Fruit fly (Drosophila melanogaster): ENCODE data around the gene CG14805.

The CG14805 gene

dm6 chrX:1848624-1849198 is 28.4 kb upstream of the CG14805 start:
- TF ChIP-seq CG15710 (tag; optimal IDR thresholded peaks at IDR 0.05) = no peak
- no peak for TF ChIP-seq CG8301 (tag; optimal IDR thresholded peaks at IDR 0.05)
- TF ChIP-seq Ets98B (GFP tag; IDR thresholded peaks at IDR 0.05) = no peak
- TF ChIP-seq Snoo (tag; optimal IDR thresholded peaks at IDR 0.05) = no peak
- TF ChIP-seq EcR (GFP tag; optimal IDR thresholded peaks at IDR 0.05) = no peak
- no peak for TF ChIP-seq CG17806 (tag; optimal IDR thresholded peaks at IDR 0.05)
- no peak for TF ChIP-seq CG10348 (GFP tag; IDR thresholded peaks at IDR 0.05)
- no peak for TF ChIP-seq Pif1A (GFP tag; optimal IDR thresholded peaks at IDR 0.05)
- no peak for TF ChIP-seq Pif1B (GFP tag; optimal IDR thresholded peaks at IDR 0.05)
- no peak for TF ChIP-seq D1 (tag; optimal IDR thresholded peaks at IDR 0.05)
- TF ChIP-seq CG14655 (GFP tag; optimal IDR thresholded peaks at IDR 0.05) = no peak

DNA sequence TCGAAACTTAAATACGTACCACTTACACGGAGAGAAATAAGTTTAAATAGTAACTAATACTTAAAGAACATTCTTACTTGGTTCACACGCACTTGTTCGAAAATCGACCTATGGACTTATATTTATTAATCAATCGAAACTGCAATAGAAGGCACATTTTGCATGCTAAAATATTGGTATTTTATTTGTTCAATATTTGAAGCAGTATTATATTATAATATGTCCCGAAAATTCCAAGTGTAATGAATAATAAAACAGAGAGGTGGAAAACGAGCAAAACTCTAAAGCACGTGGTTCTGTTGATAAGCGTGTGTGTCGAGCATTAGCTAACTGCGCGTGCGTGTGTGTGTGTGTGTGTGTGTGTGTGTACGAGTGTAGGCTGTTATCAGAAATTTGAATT is 27.2 kb upstream of the CG14805 start:
- peak; percentile 19 for TF ChIP-seq CG14655 (GFP tag; optimal IDR thresholded peaks at IDR 0.05)
- TF ChIP-seq CG8301 (tag; optimal IDR thresholded peaks at IDR 0.05) = peak; percentile 1
- TF ChIP-seq CG32121 (GFP tag; IDR thresholded peaks at IDR 0.05) = 0 out of 2 replicates have a peak, but pooled peaks have one; percentile 16
- no peak for TF ChIP-seq CG34367 (tag; optimal IDR thresholded peaks at IDR 0.05)
- TF ChIP-seq CG12605 (GFP tag; IDR thresholded peaks at IDR 0.05) = no peak
- peak; percentile 22 for TF ChIP-seq Pif1A (GFP tag; optimal IDR thresholded peaks at IDR 0.05)
- no peak for TF ChIP-seq Ets98B (GFP tag; IDR thresholded peaks at IDR 0.05)

- TF ChIP-seq Pif1A (GFP tag; optimal IDR thresholded peaks at IDR 0.05) = no peak
- TF ChIP-seq CG14655 (GFP tag; optimal IDR thresholded peaks at IDR 0.05) = no peak
- TF ChIP-seq fd96Ca (GFP tag; IDR thresholded peaks at IDR 0.05) = no peak
- TF ChIP-seq CG17806 (tag; optimal IDR thresholded peaks at IDR 0.05) = no peak
- TF ChIP-seq gl (tag; optimal IDR thresholded peaks at IDR 0.05) = no peak
- no peak for TF ChIP-seq CG8159 (tag; optimal IDR thresholded peaks at IDR 0.05)
- TF ChIP-seq Snoo (tag; optimal IDR thresholded peaks at IDR 0.05) = no peak
- TF ChIP-seq Pif1B (GFP tag; optimal IDR thresholded peaks at IDR 0.05) = no peak
- TF ChIP-seq Ets98B (GFP tag; IDR thresholded peaks at IDR 0.05) = no peak
- no peak for TF ChIP-seq CG8301 (tag; optimal IDR thresholded peaks at IDR 0.05)
- TF ChIP-seq CG15710 (tag; optimal IDR thresholded peaks at IDR 0.05) = no peak
- TF ChIP-seq CG32121 (GFP tag; IDR thresholded peaks at IDR 0.05) = no peak
- no peak for TF ChIP-seq CG13204 (GFP tag; optimal IDR thresholded peaks at IDR 0.05)
- no peak for TF ChIP-seq CG9948 (tag; optimal IDR thresholded peaks at IDR 0.05)
- TF ChIP-seq D1 (tag; optimal IDR thresholded peaks at IDR 0.05) = no peak
- no peak for TF ChIP-seq CG12605 (GFP tag; IDR thresholded peaks at IDR 0.05)
- no peak for TF ChIP-seq rn (GFP tag; IDR thresholded peaks at IDR 0.05)
- TF ChIP-seq CG10348 (GFP tag; IDR thresholded peaks at IDR 0.05) = no peak
- no peak for TF ChIP-seq EcR (GFP tag; optimal IDR thresholded peaks at IDR 0.05)
- no peak for TF ChIP-seq CG4496 (GFP tag; IDR thresholded peaks at IDR 0.05)
Observed at dm6 chrX:1854070-1854469, 23.0 kb upstream of the CG14805 start.

DNA sequence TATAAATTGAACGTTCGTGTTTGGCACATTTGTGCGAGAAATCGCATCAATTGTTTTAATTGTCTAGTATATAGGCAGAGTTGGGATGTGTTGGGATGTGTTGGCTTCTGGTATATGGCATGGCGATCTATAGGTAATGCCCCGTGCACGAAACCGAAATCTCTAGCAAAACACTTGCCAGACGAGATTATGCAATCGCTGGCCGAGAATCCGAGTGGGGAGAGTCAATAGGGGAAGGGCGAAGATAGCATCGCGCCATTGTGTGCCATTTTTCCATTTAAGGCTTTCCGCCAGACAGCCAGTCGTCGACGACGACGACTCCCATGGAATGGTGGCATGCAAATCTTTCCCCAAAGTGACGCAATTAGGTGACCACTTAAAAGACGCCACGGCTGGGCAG is 22.2 kb upstream of the CG14805 start:
- TF ChIP-seq gl (tag; optimal IDR thresholded peaks at IDR 0.05) = no peak
- no peak for TF ChIP-seq D1 (tag; optimal IDR thresholded peaks at IDR 0.05)
- TF ChIP-seq CG17806 (tag; optimal IDR thresholded peaks at IDR 0.05) = no peak
- no peak for TF ChIP-seq CG8159 (tag; optimal IDR thresholded peaks at IDR 0.05)
- TF ChIP-seq Snoo (tag; optimal IDR thresholded peaks at IDR 0.05) = no peak
- no peak for TF ChIP-seq fd96Ca (GFP tag; IDR thresholded peaks at IDR 0.05)
- TF ChIP-seq CG14655 (GFP tag; optimal IDR thresholded peaks at IDR 0.05) = no peak
- no peak for TF ChIP-seq EcR (GFP tag; optimal IDR thresholded peaks at IDR 0.05)
- no peak for TF ChIP-seq rn (GFP tag; IDR thresholded peaks at IDR 0.05)
- no peak for TF ChIP-seq CG10348 (GFP tag; IDR thresholded peaks at IDR 0.05)
- no peak for TF ChIP-seq CG8301 (tag; optimal IDR thresholded peaks at IDR 0.05)
- TF ChIP-seq CG34367 (tag; optimal IDR thresholded peaks at IDR 0.05) = no peak

DNA sequence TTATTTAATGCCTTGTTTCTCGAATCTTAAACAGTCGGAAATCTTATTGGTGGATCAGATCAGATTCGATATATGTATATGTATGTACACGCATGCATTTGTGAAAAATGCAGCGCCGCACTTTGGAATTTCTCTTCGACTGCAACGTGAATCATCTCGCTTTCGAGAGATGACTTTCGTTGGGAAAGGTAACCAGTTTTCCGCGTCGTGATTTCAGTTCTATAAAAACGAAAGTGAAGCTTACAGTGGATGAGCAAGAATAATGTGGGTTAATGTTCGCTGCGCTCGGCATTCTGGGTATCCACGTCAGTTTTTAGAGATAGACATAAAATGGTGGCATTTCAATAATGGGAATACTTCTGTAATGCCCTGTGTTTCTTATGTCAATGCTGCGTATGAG is 20.5 kb upstream of the CG14805 start:
- TF ChIP-seq CG4496 (GFP tag; IDR thresholded peaks at IDR 0.05) (no peak), gl (tag; optimal IDR thresholded peaks at IDR 0.05) (no peak), CG8301 (tag; optimal IDR thresholded peaks at IDR 0.05) (peak; percentile 27), CG32121 (GFP tag; IDR thresholded peaks at IDR 0.05) (no peak), EcR (GFP tag; optimal IDR thresholded peaks at IDR 0.05) (peak; percentile 14), CG15710 (tag; optimal IDR thresholded peaks at IDR 0.05) (no peak)

DNA sequence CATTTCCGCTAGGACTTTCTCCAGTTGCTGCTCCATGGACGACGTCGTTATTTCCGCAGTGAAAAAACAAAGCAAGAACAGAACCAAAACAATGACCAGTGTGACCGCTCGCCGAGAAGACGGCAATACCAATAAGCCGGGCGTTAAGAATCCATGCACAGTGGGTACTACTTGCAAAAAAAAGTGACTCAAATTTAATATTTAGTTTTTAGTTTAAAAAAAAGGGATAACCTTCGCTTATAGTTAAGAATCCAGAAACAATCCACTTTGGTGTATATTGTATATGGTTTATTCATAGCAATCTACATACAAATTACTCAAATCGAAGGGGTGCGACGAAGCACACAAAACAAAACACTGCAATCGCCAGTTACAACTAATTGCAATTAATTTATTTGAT is 18.2 kb upstream of the CG14805 start, which contains the start of gene Lamtor5:
TSS of gene Lamtor5 (minus strand) at position 105 of the 400 bp plus-strand sequence.
- TF ChIP-seq EcR (GFP tag; optimal IDR thresholded peaks at IDR 0.05) (no peak), CG12605 (GFP tag; IDR thresholded peaks at IDR 0.05) (no peak), gl (tag; optimal IDR thresholded peaks at IDR 0.05) (no peak), CG4496 (GFP tag; IDR thresholded peaks at IDR 0.05) (peak; percentile 66), CG8159 (tag; optimal IDR thresholded peaks at IDR 0.05) (peak; percentile 51), CG32121 (GFP tag; IDR thresholded peaks at IDR 0.05) (peak; percentile 33; the same call in 1 of the 2 replicates), Pif1B (GFP tag; optimal IDR thresholded peaks at IDR 0.05) (peak; percentile 55), CG17806 (tag; optimal IDR thresholded peaks at IDR 0.05) (peak; percentile 29), CG34367 (tag; optimal IDR thresholded peaks at IDR 0.05) (peak; percentile 20), D1 (tag; optimal IDR thresholded peaks at IDR 0.05) (no peak), Ets98B (GFP tag; IDR thresholded peaks at IDR 0.05) (peak; percentile 11; the same call in 1 of the 2 replicates), CG15710 (tag; optimal IDR thresholded peaks at IDR 0.05) (peak; percentile 28), rn (GFP tag; IDR thresholded peaks at IDR 0.05) (no peak), CG10348 (GFP tag; IDR thresholded peaks at IDR 0.05) (no peak), CG8301 (tag; optimal IDR thresholded peaks at IDR 0.05) (peak; percentile 52), Pif1A (GFP tag; optimal IDR thresholded peaks at IDR 0.05) (no peak), Snoo (tag; optimal IDR thresholded peaks at IDR 0.05) (peak; percentile 30), CG13204 (GFP tag; optimal IDR thresholded peaks at IDR 0.05) (no peak), CG14655 (GFP tag; optimal IDR thresholded peaks at IDR 0.05) (no peak), CG9948 (tag; optimal IDR thresholded peaks at IDR 0.05) (peak; percentile 27), fd96Ca (GFP tag; IDR thresholded peaks at IDR 0.05) (peak; percentile 53; the same call in 2 of the 3 replicates)
